Worm (Caenorhabditis elegans) whole organism, L4 larva: Measurements from ENCODE around the gene ZK1290.10.

Experiments used
- aha-1 ChIP-seq: fragments of 150-350 bp; peaks from one replicate; lab custom pipeline; 2014; ENCODE audit warnings: missing biosample characterization, missing genetic modification characterization
- aly-2 ChIP-seq: sonication (generic microtip); optimal IDR thresholded peaks from 2 replicates; lab custom pipeline; 2018; ENCODE audit warnings: missing biosample characterization, missing genetic modification characterization
- ama-1 ChIP-seq: fragments of 150-350 bp; optimal IDR thresholded peaks from 2 replicates; lab custom pipeline; 2014; ENCODE audit warnings: inconsistent platforms, mixed read lengths
- ceh-28 ChIP-seq: fragments of 150-350 bp; optimal IDR thresholded peaks from 2 replicates; lab custom pipeline; 2014; ENCODE audit warnings: missing biosample characterization, missing genetic modification reagents, missing genetic modification characterization
- daf-16 ChIP-seq, 3 experiments: sonication (generic microtip); optimal IDR thresholded peaks; 2 replicates each; lab custom pipeline; 2016 to 2017; ENCODE audit warnings: missing genetic modification characterization in 3 of 3, missing genetic modification reagents in 3 of 3, mild to moderate bottlenecking in 2 of 3, missing compliant biosample characterization in 2 of 3, missing biosample characterization in 1 of 3, moderate library complexity in 1 of 3
- dve-1 ChIP-seq: sonication (generic microtip); optimal IDR thresholded peaks from 2 replicates; lab custom pipeline; 2017; ENCODE audit warnings: antibody characterized with exemption, mild to moderate bottlenecking, missing genetic modification characterization, missing compliant biosample characterization; ENCODE audit not compliant: insufficient read depth
- egl-27 ChIP-seq: sonication (generic microtip); optimal IDR thresholded peaks from 3 replicates; lab custom pipeline; 2017; ENCODE audit warnings: missing biosample characterization, missing genetic modification reagents, missing genetic modification characterization
- lin-13 ChIP-seq: fragments of 150-350 bp; optimal IDR thresholded peaks from 2 replicates; lab custom pipeline; 2014; ENCODE audit warnings: missing biosample characterization, missing genetic modification reagents, missing genetic modification characterization
- mep-1 ChIP-seq: fragments of 150-350 bp; sonication (generic microtip); optimal IDR thresholded peaks from 3 replicates; lab custom pipeline; 2014; ENCODE audit warnings: missing biosample characterization, missing genetic modification characterization
- nhr-42 ChIP-seq: fragments of 200-800 bp; sonication (Bioruptor generic); IDR thresholded peaks from 2 replicates; pipeline ENCODE4 v1.3.6; 2022; ENCODE audit warnings: missing genetic modification characterization, missing compliant biosample characterization
- zip-2 ChIP-seq: fragments of 150-350 bp; optimal IDR thresholded peaks from 2 replicates; lab custom pipeline; 2014; ENCODE audit warnings: missing biosample characterization, missing genetic modification characterization
- ztf-11 ChIP-seq: fragments of 150-350 bp; optimal IDR thresholded peaks from 2 replicates; lab custom pipeline; 2014; ENCODE audit warnings: missing biosample characterization, missing genetic modification characterization

DNA sequence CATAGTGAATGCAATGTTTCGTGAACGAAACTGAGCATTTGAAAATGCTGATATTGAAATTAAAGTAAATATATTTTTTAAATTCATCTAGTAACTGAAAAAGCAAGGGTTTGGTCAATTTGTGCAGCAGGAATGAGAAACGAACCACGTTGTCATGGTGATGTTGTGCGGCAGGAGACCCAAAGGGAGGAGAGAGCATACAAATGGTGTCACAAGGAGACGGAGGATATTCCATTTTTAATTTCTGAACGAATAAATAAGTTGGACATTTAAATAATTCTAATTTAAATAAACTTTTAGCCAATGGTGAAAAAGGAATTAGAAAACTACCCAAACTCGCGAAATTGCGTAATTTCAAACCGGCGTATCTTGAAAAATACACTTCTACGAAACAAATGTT, 29.8 kb upstream of the ZK1290.10 start, which contains the start of gene mks-3:
- TF ChIP-seq ceh-28 (tag; lab: Kevin White, UChicago) (no peak), mep-1 (tag; lab: Kevin White, UChicago) (no peak), ama-1 (lab: Kevin White, UChicago) (no peak), daf-16 (GFP tag; optimal IDR thresholded peaks at IDR 0.05; lab: Kevin White, UChicago) (no peak), daf-16 (tag; optimal IDR thresholded peaks at IDR 0.05; lab: Kevin White, UChicago) (no peak), dve-1 (tag; lab: Kevin White, UChicago) (no peak), ztf-11 (no peak), aha-1 (tag; lab: Kevin White, UChicago) (no peak), zip-2 (tag; lab: Kevin White, UChicago) (no peak), egl-27 (no peak), aly-2 (tag; lab: Kevin White, UChicago) (no peak), nhr-42 (GFP tag; lab: Robert Waterston, UW) (no peak), lin-13 (GFP tag; lab: Kevin White, UChicago) (no peak)
